Worm (Caenorhabditis elegans): ENCODE results near the gene daf-4.

Gene daf-4

DNA sequence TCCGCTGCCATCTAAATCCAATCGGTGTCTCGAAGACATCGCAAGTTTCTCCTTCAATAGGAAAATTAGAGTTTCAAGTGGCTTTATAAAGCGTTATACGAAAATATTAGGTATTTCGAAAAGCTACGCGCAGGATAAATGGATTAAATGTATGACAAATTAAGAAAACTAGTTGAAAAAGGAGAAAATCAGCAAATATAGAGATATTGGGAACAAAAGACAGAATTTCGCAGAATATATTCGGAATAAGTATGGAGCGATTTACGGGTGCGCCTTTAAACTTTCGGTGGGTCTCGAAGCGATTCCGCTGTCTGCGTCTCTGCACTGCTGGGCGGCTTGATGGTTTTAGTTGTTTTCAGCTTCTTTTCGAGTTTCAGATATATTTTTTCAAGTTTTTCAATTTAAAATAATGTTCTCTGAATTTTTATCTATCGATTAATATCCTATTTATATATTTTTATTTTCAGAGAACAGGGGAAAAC lies 33.2 kb upstream of the daf-4 start, which contains the start of the genes ddx-15 and ucr-1 (continued):
- no peak for TF ChIP-seq daf-16 (GFP tag; optimal IDR thresholded peaks at IDR 0.05)
- peak; percentile 33 for TF ChIP-seq daf-16 (tag; optimal IDR thresholded peaks at IDR 0.05)
- no peak for TF ChIP-seq ceh-82 (tag; optimal IDR thresholded peaks at IDR 0.05)
- TF ChIP-seq mep-1 (tag; optimal IDR thresholded peaks at IDR 0.05), result no peak
- no peak for TF ChIP-seq nhr-42 (GFP tag; IDR thresholded peaks at IDR 0.05)
- no peak for TF ChIP-seq lim-7 (GFP tag; IDR thresholded peaks at IDR 0.05)
- TF ChIP-seq lin-29 (GFP tag; IDR thresholded peaks at IDR 0.05), result no peak
- no peak for TF ChIP-seq aha-1 (tag)
- no peak for TF ChIP-seq Y75B8A.6 (GFP tag; IDR thresholded peaks at IDR 0.05)
- peak; percentile 47 for TF ChIP-seq hlh-11 (tag; optimal IDR thresholded peaks at IDR 0.05)
- no peak for TF ChIP-seq skn-1 (tag; optimal IDR thresholded peaks at IDR 0.05)
- no peak for TF ChIP-seq spr-1 (tag; optimal IDR thresholded peaks at IDR 0.05)
- TF ChIP-seq R02D3.7 (tag; optimal IDR thresholded peaks at IDR 0.05), result peak; percentile 55
- TF ChIP-seq nhr-41 (GFP tag; IDR thresholded peaks at IDR 0.05), result no peak
- TF ChIP-seq nhr-102 (tag; optimal IDR thresholded peaks at IDR 0.05), result no peak
- TF ChIP-seq D1046.2 (GFP tag; IDR thresholded peaks at IDR 0.05), result no peak
- TF ChIP-seq F10B5.3 (tag; optimal IDR thresholded peaks at IDR 0.05), result no peak
- peak; percentile 21 for TF ChIP-seq nhr-25 (tag; optimal IDR thresholded peaks at IDR 0.05; ENCODE audit: borderline replicate concordance, insufficient read depth)
- TF ChIP-seq hmg-1.1 (GFP tag; IDR thresholded peaks at IDR 0.05), result 0 out of 2 replicates have a peak, but pooled peaks have one; percentile 34
- peak; percentile 87 for TF ChIP-seq mes-2 (tag; optimal IDR thresholded peaks at IDR 0.05; ENCODE audit: poor library complexity, severe bottlenecking)
- no peak for TF ChIP-seq lin-1 (GFP tag; IDR thresholded peaks at IDR 0.05)
- TF ChIP-seq lin-15B (tag; optimal IDR thresholded peaks at IDR 0.05), result no peak
- no peak; the same call in 1 of the 2 replicates for TF ChIP-seq pha-4 (GFP tag; IDR thresholded peaks at IDR 0.05)
- no peak for TF ChIP-seq pha-4 (tag; optimal IDR thresholded peaks at IDR 0.05)
- TF ChIP-seq fkh-10 (GFP tag; optimal IDR thresholded peaks at IDR 0.05), result no peak
- no peak for TF ChIP-seq nhr-76 (tag; optimal IDR thresholded peaks at IDR 0.05)
- no peak for TF ChIP-seq unc-62 (GFP tag; optimal IDR thresholded peaks at IDR 0.05 in 1 of 2)
- no peak for TF ChIP-seq unc-62 (tag; optimal IDR thresholded peaks at IDR 0.05)
- TF ChIP-seq gei-8 (GFP tag; optimal IDR thresholded peaks at IDR 0.05), result no peak
- TF ChIP-seq F44E2.7 (GFP tag; IDR thresholded peaks at IDR 0.05), result no peak
- TF ChIP-seq mdt-29 (GFP tag; IDR thresholded peaks at IDR 0.05), result no peak
- TF ChIP-seq daf-19 (GFP tag; conservative IDR thresholded peaks at IDR 0.05), result no peak
- no peak for TF ChIP-seq Y105C5A.15 (GFP tag; IDR thresholded peaks at IDR 0.05)
- TF ChIP-seq ama-1 (optimal IDR thresholded peaks at IDR 0.05), result peak; percentile 33
- no peak for TF ChIP-seq saeg-2 (GFP tag; IDR thresholded peaks at IDR 0.05)
- TF ChIP-seq nhr-10 (tag; optimal IDR thresholded peaks at IDR 0.05), result no peak
- peak; percentile 12 to 88 for TF ChIP-seq lsy-2 (tag; optimal IDR thresholded peaks at IDR 0.05)
- no peak for TF ChIP-seq php-3 (GFP tag; IDR thresholded peaks at IDR 0.05)
- no peak for TF ChIP-seq cey-2 (tag; optimal IDR thresholded peaks at IDR 0.05; ENCODE audit: borderline replicate concordance, insufficient read depth)
- TF ChIP-seq zip-11 (GFP tag; IDR thresholded peaks at IDR 0.05), result no peak
- TF ChIP-seq hif-1 (tag; optimal IDR thresholded peaks at IDR 0.05), result peak in 1 of 2 experiments; percentile 43
- TF ChIP-seq ceh-28 (tag; optimal IDR thresholded peaks at IDR 0.05), result no peak
- TF ChIP-seq lin-38 (GFP tag; IDR thresholded peaks at IDR 0.05), result peak; percentile 66
- no peak for TF ChIP-seq dmd-6 (GFP tag; IDR thresholded peaks at IDR 0.05)
- no peak for TF ChIP-seq duxl-1 (tag; optimal IDR thresholded peaks at IDR 0.05; ENCODE audit: poor library complexity)
- TF ChIP-seq ceh-62 (tag; optimal IDR thresholded peaks at IDR 0.05), result no peak
- no peak for TF ChIP-seq nhr-237 (tag; optimal IDR thresholded peaks at IDR 0.05)
- TF ChIP-seq ZK546.5 (tag; optimal IDR thresholded peaks at IDR 0.05), result no peak
- no peak for TF ChIP-seq F37D6.2 (tag; optimal IDR thresholded peaks at IDR 0.05)
- no peak for TF ChIP-seq ceh-20 (GFP tag; IDR thresholded peaks at IDR 0.05)
- no peak for TF ChIP-seq nhr-111 (GFP tag; optimal IDR thresholded peaks at IDR 0.05)
- TF ChIP-seq egl-43 (GFP tag; IDR thresholded peaks at IDR 0.05), result no peak
